Fruit fly (Drosophila melanogaster) whole organism: ENCODE results near the gene ninaD.

Source experiments
- CG8478 ChIP-seq: fragments of >200 bp; optimal IDR thresholded peaks from 2 replicates; lab custom pipeline; 2018; ENCODE audit warnings: inconsistent platforms
- Dll ChIP-seq: fragments of >200 bp; optimal IDR thresholded peaks from 2 replicates; lab custom pipeline; 2017
- EcR ChIP-seq, 2 experiments: fragments of >200 bp; optimal IDR thresholded peaks; 2 replicates each; lab custom pipeline; 2017; ENCODE audit warnings: missing biosample characterization in 2 of 2, missing genetic modification characterization in 2 of 2, missing genetic modification reagents in 2 of 2
- pan ChIP-seq: fragments of >200 bp; optimal IDR thresholded peaks from 2 replicates; lab custom pipeline; 2017
- psq ChIP-seq: fragments of >200 bp; optimal IDR thresholded peaks from 2 replicates; lab custom pipeline; 2017
- usp ChIP-seq: fragments of >200 bp; optimal IDR thresholded peaks from 2 replicates; lab custom pipeline; 2017; ENCODE audit warnings: missing biosample characterization, missing genetic modification characterization, mixed read lengths

The ninaD gene

DNA sequence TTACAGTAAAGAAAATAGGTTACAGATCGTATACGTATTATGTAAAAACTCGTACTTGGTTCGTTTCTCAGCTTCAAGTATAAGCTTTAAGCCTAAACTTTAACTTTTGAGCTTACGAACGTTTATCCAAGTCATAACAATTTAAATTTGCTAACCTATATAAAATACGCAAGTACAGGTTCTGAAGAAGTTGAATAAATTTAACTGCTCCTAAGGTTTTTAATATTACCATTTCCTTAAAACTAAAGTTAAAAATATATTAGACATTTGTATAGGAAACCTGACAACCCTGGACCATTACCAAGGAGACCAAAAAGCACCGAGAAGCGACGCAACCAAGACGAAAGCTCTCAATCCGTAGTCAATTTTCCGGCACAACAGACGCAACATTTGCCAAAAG, 38.2 kb downstream of the ninaD start, which contains the start of gene CG5758:
Gene CG5758, plus strand, starts transcription at position 353 of the 400 bp plus-strand sequence.
- TF ChIP-seq EcR (GFP tag; optimal IDR thresholded peaks at IDR 0.05; lab: Kevin White, UChicago) (no peak), psq (no peak), pan (no peak), usp (GFP tag; lab: Kevin White, UChicago) (no peak), Dll (lab: Kevin White, UChicago) (no peak), CG8478 (lab: Kevin White, UChicago) (no peak)

DNA sequence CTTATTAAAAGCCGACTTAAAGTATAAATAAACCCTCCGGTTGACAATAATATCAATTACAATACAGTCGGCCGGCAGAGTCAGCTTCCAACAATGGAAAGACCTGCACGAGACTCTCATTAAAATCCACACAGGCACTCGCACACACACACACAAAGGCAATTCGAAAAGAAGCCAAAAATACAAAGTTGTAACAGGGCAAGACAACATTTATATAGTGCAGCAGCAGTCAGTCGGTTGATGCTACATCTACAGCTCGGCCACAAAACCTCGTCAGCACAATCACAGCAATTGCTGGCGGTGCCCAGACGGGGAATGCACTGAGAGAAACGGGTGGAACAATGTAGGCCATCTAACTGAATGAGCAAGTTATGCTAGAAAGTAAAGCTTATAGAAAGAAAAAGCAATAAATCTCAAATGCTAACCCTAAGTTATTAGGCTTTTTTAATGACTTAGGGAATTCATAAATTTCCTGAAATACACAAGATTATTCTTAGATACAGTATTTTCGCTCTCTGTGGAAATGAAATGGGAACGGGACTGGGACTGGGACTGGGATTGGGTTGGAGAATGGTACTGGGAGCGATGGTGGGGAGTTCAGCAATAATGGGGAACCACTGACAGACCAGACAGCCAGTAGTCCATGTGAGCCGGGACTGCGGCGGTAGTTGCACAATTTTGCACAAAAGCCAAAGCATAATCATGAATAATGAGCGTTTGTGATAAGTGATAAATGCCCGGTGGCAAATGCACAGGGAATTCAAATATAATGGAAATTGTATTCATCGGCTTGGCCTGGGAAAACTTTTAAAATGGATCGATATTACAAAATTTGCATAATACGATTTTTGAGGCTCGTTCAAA, 40.2 kb downstream of the ninaD start:
- TF ChIP-seq pan = no peak
- TF ChIP-seq usp (GFP tag; lab: Kevin White, UChicago) = no peak
- no peak for TF ChIP-seq EcR (GFP tag; optimal IDR thresholded peaks at IDR 0.05; lab: Kevin White, UChicago)
- TF ChIP-seq CG8478 (lab: Kevin White, UChicago) = no peak
- no peak for TF ChIP-seq psq
- TF ChIP-seq Dll (lab: Kevin White, UChicago) = no peak

DNA sequence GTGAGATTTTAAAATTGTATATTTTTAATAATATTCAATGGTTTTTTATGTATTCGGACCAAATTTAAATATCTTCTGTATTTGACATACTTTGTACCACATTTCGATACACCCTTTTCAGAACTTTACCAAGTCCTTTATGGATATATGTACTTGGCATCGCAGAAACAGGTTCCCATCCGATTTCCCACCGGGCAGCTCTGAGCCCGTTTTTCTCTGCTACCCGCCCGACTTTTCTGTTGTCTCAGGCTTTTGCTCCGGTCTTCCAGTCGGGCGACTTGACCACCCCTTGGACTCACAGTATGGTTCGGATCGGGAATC, 40.8 kb downstream of the ninaD start:
- TF ChIP-seq psq = no peak
- TF ChIP-seq EcR (GFP tag; optimal IDR thresholded peaks at IDR 0.05; lab: Kevin White, UChicago) = no peak
- no peak for TF ChIP-seq usp (GFP tag; lab: Kevin White, UChicago)
- no peak for TF ChIP-seq pan

DNA sequence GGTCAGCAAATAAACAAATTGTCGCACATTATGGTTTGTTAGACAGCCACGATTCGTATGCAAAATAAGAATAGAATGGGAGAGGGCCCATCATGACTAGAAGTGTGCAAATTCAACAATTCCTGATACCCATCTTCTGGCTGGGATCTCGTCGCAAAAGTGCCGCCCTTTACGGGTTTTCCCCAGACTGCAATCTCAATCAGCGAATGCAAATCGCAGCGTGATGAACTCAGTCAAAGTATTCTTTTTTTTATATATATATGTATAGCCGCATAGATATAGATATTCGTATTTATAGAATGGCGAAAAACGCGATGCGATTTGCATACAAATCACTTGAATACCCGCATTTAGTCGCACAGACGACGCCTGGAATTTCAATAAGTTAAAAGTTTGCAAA, 41.5 kb downstream of the ninaD start:
- no peak for TF ChIP-seq usp (GFP tag; lab: Kevin White, UChicago)
- TF ChIP-seq CG8478 (lab: Kevin White, UChicago) = no peak
- TF ChIP-seq Dll (lab: Kevin White, UChicago) = no peak
- no peak for TF ChIP-seq pan
- TF ChIP-seq EcR (GFP tag; optimal IDR thresholded peaks at IDR 0.05; lab: Kevin White, UChicago) = no peak
- no peak for TF ChIP-seq psq

DNA sequence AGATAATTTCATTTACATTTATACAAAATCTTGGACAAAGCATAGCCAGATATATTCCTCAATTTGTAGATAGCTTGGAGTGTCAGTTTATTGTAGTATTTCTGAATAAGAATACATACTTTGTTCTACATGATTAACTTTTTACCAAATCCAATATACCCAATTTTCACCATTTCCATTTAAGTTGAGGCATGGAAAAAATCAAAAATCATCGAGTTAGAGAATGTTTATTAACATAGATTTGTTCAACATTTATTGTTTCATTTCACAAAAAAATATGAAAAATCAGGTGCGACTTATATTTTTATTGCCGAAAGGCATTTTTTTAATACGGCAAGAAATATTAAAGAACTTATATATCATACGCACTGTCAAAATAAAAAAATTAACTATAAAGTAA, 44.2 kb downstream of the ninaD start, which contains the start of gene Grl36b:
Gene Grl36b, minus strand, starts transcription at position 101 of the 400 bp plus-strand sequence.
- TF ChIP-seq psq (no peak), Dll (lab: Kevin White, UChicago) (no peak), usp (GFP tag; lab: Kevin White, UChicago) (no peak), EcR (GFP tag; optimal IDR thresholded peaks at IDR 0.05; lab: Kevin White, UChicago) (no peak), pan (no peak), CG8478 (lab: Kevin White, UChicago) (no peak)
